Fruit fly (Drosophila melanogaster) whole organism, pupa: Measurements from ENCODE around the gene Dpm2.

Source experiments
- CG10348 ChIP-seq: fragments of 200-800 bp; sonication (Bioruptor generic); IDR thresholded peaks from 2 replicates; pipeline ENCODE4 v1.3.6; 2022; ENCODE audit warnings: missing biosample characterization, missing genetic modification characterization
- CG12605 ChIP-seq: fragments of 200-800 bp; sonication (Bioruptor generic); IDR thresholded peaks from 2 replicates; pipeline ENCODE4 v1.3.6; 2022; ENCODE audit warnings: missing biosample characterization, missing genetic modification characterization
- CG13204 ChIP-seq: fragments of 200-800 bp; sonication (Bioruptor generic); optimal IDR thresholded peaks from 2 replicates; lab custom pipeline; 2018; ENCODE audit warnings: missing biosample characterization, mild to moderate bottlenecking, missing genetic modification characterization, moderate library complexity
- CG14655 ChIP-seq: fragments of 200-800 bp; sonication (Bioruptor generic); optimal IDR thresholded peaks from 3 replicates; lab custom pipeline; 2017; ENCODE audit warnings: mild to moderate bottlenecking, missing biosample characterization, missing genetic modification reagents, missing genetic modification characterization
- CG15710 ChIP-seq: fragments of 200-800 bp; sonication (Bioruptor generic); optimal IDR thresholded peaks from 2 replicates; lab custom pipeline; 2018; ENCODE audit warnings: missing biosample characterization, mild to moderate bottlenecking, missing genetic modification characterization, moderate library complexity
- CG17806 ChIP-seq: fragments of 200-800 bp; sonication (Bioruptor generic); optimal IDR thresholded peaks from 2 replicates; lab custom pipeline; 2018; ENCODE audit warnings: missing biosample characterization, mild to moderate bottlenecking, missing genetic modification characterization, moderate library complexity
- CG32121 ChIP-seq: fragments of 200-800 bp; sonication (Bioruptor generic); IDR thresholded peaks from 2 replicates; pipeline ENCODE4 v1.3.6; 2022; ENCODE audit warnings: missing biosample characterization, missing genetic modification characterization
- CG34367 ChIP-seq: fragments of 200-800 bp; sonication (Bioruptor generic); optimal IDR thresholded peaks from 2 replicates; lab custom pipeline; 2018; ENCODE audit warnings: missing biosample characterization, mild to moderate bottlenecking, missing genetic modification characterization
- CG4496 ChIP-seq: fragments of 200-800 bp; sonication (Bioruptor generic); IDR thresholded peaks from 3 replicates; pipeline ENCODE4 v1.3.6; 2022; ENCODE audit warnings: missing biosample characterization, missing genetic modification characterization
- CG8159 ChIP-seq: fragments of 200-800 bp; sonication (Bioruptor generic); optimal IDR thresholded peaks from 3 replicates; lab custom pipeline; 2018; ENCODE audit warnings: missing biosample characterization, mild to moderate bottlenecking, missing genetic modification characterization, moderate library complexity
- CG8301 ChIP-seq: fragments of 200-800 bp; sonication (Bioruptor generic); optimal IDR thresholded peaks from 2 replicates; lab custom pipeline; 2018; ENCODE audit warnings: missing biosample characterization, mild to moderate bottlenecking, missing genetic modification characterization
- CG9948 ChIP-seq: fragments of 200-800 bp; sonication (Bioruptor generic); optimal IDR thresholded peaks from 2 replicates; lab custom pipeline; 2018; ENCODE audit warnings: missing biosample characterization, mild to moderate bottlenecking, missing genetic modification characterization, moderate library complexity
- D1 ChIP-seq: fragments of 200-800 bp; sonication (Bioruptor generic); optimal IDR thresholded peaks from 2 replicates; lab custom pipeline; 2018; ENCODE audit warnings: missing biosample characterization, mild to moderate bottlenecking, missing genetic modification characterization, moderate library complexity
- EcR ChIP-seq: fragments of 200-800 bp; sonication (Bioruptor generic); optimal IDR thresholded peaks from 3 replicates; lab custom pipeline; 2019; ENCODE audit warnings: missing biosample characterization, missing genetic modification characterization, mild to moderate bottlenecking, moderate library complexity, missing genetic modification reagents
- Ets98B ChIP-seq: fragments of 200-800 bp; sonication (Bioruptor generic); IDR thresholded peaks from 2 replicates; pipeline ENCODE4 v1.3.6; 2022; ENCODE audit warnings: missing biosample characterization, missing genetic modification characterization
- Pif1A ChIP-seq: fragments of 200-800 bp; sonication (Bioruptor generic); optimal IDR thresholded peaks from 3 replicates; lab custom pipeline; 2016; ENCODE audit warnings: missing biosample characterization, missing genetic modification characterization
- Pif1B ChIP-seq: fragments of 200-800 bp; sonication (Bioruptor generic); optimal IDR thresholded peaks from 3 replicates; lab custom pipeline; 2016; ENCODE audit warnings: missing biosample characterization, missing genetic modification characterization
- Snoo ChIP-seq: fragments of 200-800 bp; sonication (Bioruptor generic); optimal IDR thresholded peaks from 3 replicates; lab custom pipeline; 2017; ENCODE audit warnings: missing biosample characterization, mild to moderate bottlenecking, missing genetic modification characterization, inconsistent platforms
- fd96Ca ChIP-seq: fragments of 200-800 bp; sonication (Bioruptor generic); IDR thresholded peaks from 3 replicates; pipeline ENCODE4 v1.3.6; 2022; ENCODE audit warnings: missing biosample characterization, missing genetic modification characterization
- gl ChIP-seq: fragments of 200-800 bp; sonication (Bioruptor generic); optimal IDR thresholded peaks from 2 replicates; lab custom pipeline; 2018; ENCODE audit warnings: missing biosample characterization, mild to moderate bottlenecking, missing genetic modification characterization
- rn ChIP-seq: fragments of 200-800 bp; sonication (Bioruptor generic); IDR thresholded peaks from 2 replicates; pipeline ENCODE4 v1.3.6; 2022; ENCODE audit warnings: missing biosample characterization, missing genetic modification characterization

Dpm2 gene

dm6 chr3L:3319223-3319643 is at the start of gene Dpm2, which contains the start of the genes PIG-C and CG12016:
Gene Dpm2, plus strand, starts transcription at chr3L:3319555.
Gene PIG-C, minus strand, starts transcription at chr3L:3319232.
Gene CG12016, plus strand, starts transcription at chr3L:3319555.
- peak; percentile 20 for TF ChIP-seq Snoo (tag; lab: Kevin White, UChicago)
- TF ChIP-seq CG17806 (tag; lab: Kevin White, UChicago): peak; percentile 13
- peak; percentile 48 for TF ChIP-seq CG15710 (tag; lab: Kevin White, UChicago)
- peak; percentile 25 for TF ChIP-seq CG34367
- TF ChIP-seq gl: no peak
- TF ChIP-seq Pif1A (GFP tag; lab: Kevin White, UChicago): no peak
- peak; percentile 47; the same call in 1 of the 2 replicates for TF ChIP-seq CG32121 (GFP tag; lab: Robert Waterston, UW)
- TF ChIP-seq CG8159: no peak
- TF ChIP-seq CG14655 (GFP tag; lab: Kevin White, UChicago): no peak
- TF ChIP-seq CG8301 (tag; lab: Kevin White, UChicago): peak; percentile 8
- peak; percentile 66; the same call in 1 of the 3 replicates for TF ChIP-seq CG4496 (GFP tag; lab: Robert Waterston, UW)
- no peak for TF ChIP-seq CG12605 (GFP tag; lab: Robert Waterston, UW)
- TF ChIP-seq EcR (GFP tag; lab: Kevin White, UChicago): no peak

dm6 chr3L:3270736-3271135 is 48.6 kb upstream of the Dpm2 start, which contains the start of gene CG14960:
Gene CG14960, plus strand, starts transcription at chr3L:3271036.
- 0 out of 3 replicates have a peak, but pooled peaks have one; percentile 22 for TF ChIP-seq CG4496 (GFP tag; lab: Robert Waterston, UW)
- TF ChIP-seq rn (GFP tag; lab: Robert Waterston, UW): no peak
- TF ChIP-seq, all 21 proteins: peak for 1

- TF ChIP-seq EcR (GFP tag; lab: Kevin White, UChicago) (no peak), CG10348 (no peak), CG4496 (GFP tag; lab: Robert Waterston, UW) (no peak), CG17806 (tag; lab: Kevin White, UChicago) (peak; percentile 4), CG13204 (GFP tag; lab: Kevin White, UChicago) (no peak), CG14655 (GFP tag; lab: Kevin White, UChicago) (peak; percentile 8), CG12605 (GFP tag; lab: Robert Waterston, UW) (no peak), Pif1A (GFP tag; lab: Kevin White, UChicago) (no peak), fd96Ca (GFP tag; lab: Robert Waterston, UW) (no peak), CG9948 (tag; lab: Kevin White, UChicago) (peak; percentile 7), CG8159 (peak; percentile 34), CG15710 (tag; lab: Kevin White, UChicago) (no peak)
These were observed 44.7 kb upstream of the Dpm2 start for dm6 chr3L:3274463-3275177.

dm6 chr3L:3276930-3277329 is 42.4 kb upstream of the Dpm2 start:
- peak; percentile 53 for TF ChIP-seq D1 (tag; lab: Kevin White, UChicago)
- TF ChIP-seq CG32121 (GFP tag; lab: Robert Waterston, UW): no peak
- TF ChIP-seq EcR (GFP tag; lab: Kevin White, UChicago): peak; percentile 10
- TF ChIP-seq, all 21 proteins: peak for 2

dm6 chr3L:3279930-3280329 is 39.4 kb upstream of the Dpm2 start, which contains the start of gene CG12017:
Gene CG12017, plus strand, starts transcription at chr3L:3280239.
- TF ChIP-seq CG8159 (no peak), Pif1B (no peak), CG4496 (GFP tag; lab: Robert Waterston, UW) (no peak), CG17806 (tag; lab: Kevin White, UChicago) (no peak), CG8301 (tag; lab: Kevin White, UChicago) (no peak), gl (no peak), EcR (GFP tag; lab: Kevin White, UChicago) (no peak), CG9948 (tag; lab: Kevin White, UChicago) (no peak), CG32121 (GFP tag; lab: Robert Waterston, UW) (no peak), CG13204 (GFP tag; lab: Kevin White, UChicago) (no peak), rn (GFP tag; lab: Robert Waterston, UW) (no peak), CG14655 (GFP tag; lab: Kevin White, UChicago) (no peak), CG34367 (no peak), Snoo (tag; lab: Kevin White, UChicago) (no peak), Pif1A (GFP tag; lab: Kevin White, UChicago) (no peak), CG10348 (no peak), D1 (tag; lab: Kevin White, UChicago) (no peak)

dm6 chr3L:3283264-3283663 is 36.1 kb upstream of the Dpm2 start:
- TF ChIP-seq CG8301 (tag; lab: Kevin White, UChicago) (peak; percentile 15), D1 (tag; lab: Kevin White, UChicago) (no peak)

- TF ChIP-seq CG17806 (tag; lab: Kevin White, UChicago) (no peak), CG4496 (GFP tag; lab: Robert Waterston, UW) (no peak), Pif1A (GFP tag; lab: Kevin White, UChicago) (no peak), CG8301 (tag; lab: Kevin White, UChicago) (peak; percentile 25), fd96Ca (GFP tag; lab: Robert Waterston, UW) (no peak), CG14655 (GFP tag; lab: Kevin White, UChicago) (peak; percentile 57), Ets98B (GFP tag; lab: Robert Waterston, UW) (0 out of 2 replicates have a peak, but pooled peaks have one; percentile 34), CG32121 (GFP tag; lab: Robert Waterston, UW) (no peak)
- TF ChIP-seq, all 21 proteins: peak for 3
These were observed 34.5 kb upstream of the Dpm2 start for dm6 chr3L:3284900-3285299.
